Fruit fly (Drosophila melanogaster): ENCODE measurements around the gene mio.

mio gene

DNA sequence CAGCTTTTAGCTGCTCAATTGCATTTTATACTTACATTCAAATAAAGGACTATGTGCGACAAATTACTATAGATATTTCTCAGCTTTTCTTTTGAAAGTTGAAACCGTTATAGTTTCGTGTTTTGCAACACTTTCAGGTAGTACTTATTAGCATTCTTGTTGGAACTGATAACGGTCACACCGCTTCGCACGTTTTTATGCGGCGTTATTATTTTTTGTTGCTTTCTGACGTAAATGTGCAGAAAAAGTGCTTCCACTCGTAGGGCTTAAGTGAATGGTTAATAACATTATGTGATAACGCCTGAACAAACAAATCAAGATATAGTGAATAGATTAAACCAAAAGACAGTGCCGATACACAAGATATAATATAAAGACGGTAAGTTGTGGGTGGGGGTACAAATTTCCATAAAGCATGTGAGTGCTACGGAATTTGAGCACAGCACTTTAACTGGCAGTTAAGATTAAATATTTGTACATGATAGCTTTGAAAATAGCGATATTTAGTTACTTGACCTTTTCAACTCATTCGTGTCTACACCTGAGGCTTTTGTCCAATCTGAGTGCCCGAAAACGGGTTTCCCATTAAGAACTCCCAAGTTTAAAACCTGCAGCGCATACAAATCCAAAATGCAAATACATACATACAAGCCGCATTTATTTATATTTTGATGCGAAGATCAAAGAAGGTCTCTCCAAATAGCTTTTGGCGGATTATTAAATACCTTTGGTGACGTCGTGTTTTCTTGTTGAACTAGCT, 3.7 kb downstream of the mio start, which contains the start of gene papi:
TSS of gene papi (plus strand) at position 176 of the 760 bp plus-strand sequence.
- TF ChIP-seq CG34367 (tag; optimal IDR thresholded peaks at IDR 0.05) (no peak), CG13204 (GFP tag; optimal IDR thresholded peaks at IDR 0.05) (no peak), EcR (GFP tag; optimal IDR thresholded peaks at IDR 0.05) (no peak), Ets98B (GFP tag; IDR thresholded peaks at IDR 0.05) (no peak), CG10348 (GFP tag; IDR thresholded peaks at IDR 0.05) (no peak), Pif1B (GFP tag; optimal IDR thresholded peaks at IDR 0.05) (no peak), D1 (tag; optimal IDR thresholded peaks at IDR 0.05) (no peak)

DNA sequence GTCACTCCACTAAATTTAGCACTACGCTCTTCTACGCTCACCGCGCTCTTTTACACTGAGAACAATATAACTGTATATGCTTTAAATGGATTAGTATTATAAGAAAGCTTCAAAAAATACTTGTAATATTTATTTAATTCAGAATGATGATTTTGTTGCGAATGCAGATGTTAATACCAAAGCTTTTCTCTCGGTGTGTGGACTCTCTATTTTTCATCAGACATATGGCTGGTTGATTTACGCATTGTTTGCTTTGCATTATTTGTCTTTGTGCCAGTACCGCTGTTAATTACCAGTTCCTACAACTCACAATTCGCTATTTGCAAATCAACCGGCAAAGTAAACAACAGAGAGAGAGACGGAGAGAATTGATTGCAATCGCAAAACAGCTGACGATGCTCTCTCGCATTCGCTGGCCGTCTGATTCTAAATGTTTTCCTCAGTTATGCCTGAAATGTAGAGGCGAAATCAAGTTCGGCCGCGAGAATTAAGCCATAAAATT, 4.6 kb downstream of the mio start:
- TF ChIP-seq Snoo (tag; optimal IDR thresholded peaks at IDR 0.05): peak; percentile 97
- TF ChIP-seq CG17806 (tag; optimal IDR thresholded peaks at IDR 0.05): peak; percentile 98
- peak; percentile 99 for TF ChIP-seq CG14655 (GFP tag; optimal IDR thresholded peaks at IDR 0.05)
- peak; percentile 99 for TF ChIP-seq fd96Ca (GFP tag; IDR thresholded peaks at IDR 0.05)
- TF ChIP-seq EcR (GFP tag; optimal IDR thresholded peaks at IDR 0.05): peak; percentile 80
- TF ChIP-seq CG10348 (GFP tag; IDR thresholded peaks at IDR 0.05): peak; percentile 98
- TF ChIP-seq CG12605 (GFP tag; IDR thresholded peaks at IDR 0.05): peak; percentile 100
- TF ChIP-seq D1 (tag; optimal IDR thresholded peaks at IDR 0.05): no peak
- peak; percentile 99 for TF ChIP-seq Pif1B (GFP tag; optimal IDR thresholded peaks at IDR 0.05)
- TF ChIP-seq CG9948 (tag; optimal IDR thresholded peaks at IDR 0.05): peak; percentile 98
- TF ChIP-seq CG8301 (tag; optimal IDR thresholded peaks at IDR 0.05): peak; percentile 99
- TF ChIP-seq CG4496 (GFP tag; IDR thresholded peaks at IDR 0.05): peak; percentile 100
- TF ChIP-seq CG32121 (GFP tag; IDR thresholded peaks at IDR 0.05): peak; percentile 99
- TF ChIP-seq Pif1A (GFP tag; optimal IDR thresholded peaks at IDR 0.05): peak; percentile 99
- peak; percentile 96 for TF ChIP-seq CG13204 (GFP tag; optimal IDR thresholded peaks at IDR 0.05)
- TF ChIP-seq Ets98B (GFP tag; IDR thresholded peaks at IDR 0.05): peak; percentile 99
- peak; percentile 99 for TF ChIP-seq rn (GFP tag; IDR thresholded peaks at IDR 0.05)
- TF ChIP-seq CG8159 (tag; optimal IDR thresholded peaks at IDR 0.05): peak; percentile 98
- peak; percentile 98 for TF ChIP-seq gl (tag; optimal IDR thresholded peaks at IDR 0.05)
- TF ChIP-seq CG15710 (tag; optimal IDR thresholded peaks at IDR 0.05): peak; percentile 99
- TF ChIP-seq CG34367 (tag; optimal IDR thresholded peaks at IDR 0.05): peak; percentile 99

DNA sequence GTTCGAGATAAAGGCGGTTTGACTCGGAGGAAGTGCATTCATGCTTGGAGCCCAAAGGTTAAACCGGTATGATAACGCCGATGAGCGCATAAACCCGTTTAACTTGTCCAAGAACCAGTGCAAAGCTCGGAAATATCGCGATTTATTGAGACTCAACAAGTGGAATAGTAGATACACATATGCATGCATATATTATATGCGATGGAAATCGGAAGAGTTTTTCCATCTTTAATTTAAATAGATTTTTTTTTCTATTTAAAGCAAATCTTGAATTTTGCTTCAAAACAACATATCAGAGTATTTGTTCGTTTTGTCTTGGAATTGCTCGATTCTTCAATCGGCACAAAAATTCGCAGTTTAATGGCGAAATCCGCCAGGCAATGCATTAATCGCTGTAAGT, 5.3 kb downstream of the mio start:
- TF ChIP-seq CG4496 (GFP tag; IDR thresholded peaks at IDR 0.05) (0 out of 3 replicates have a peak, but pooled peaks have one; percentile 21), CG13204 (GFP tag; optimal IDR thresholded peaks at IDR 0.05) (no peak), D1 (tag; optimal IDR thresholded peaks at IDR 0.05) (no peak), Ets98B (GFP tag; IDR thresholded peaks at IDR 0.05) (no peak; the same call in none of the 2 replicates), Snoo (tag; optimal IDR thresholded peaks at IDR 0.05) (no peak), CG14655 (GFP tag; optimal IDR thresholded peaks at IDR 0.05) (peak; percentile 31), CG8301 (tag; optimal IDR thresholded peaks at IDR 0.05) (peak; percentile 9), Pif1B (GFP tag; optimal IDR thresholded peaks at IDR 0.05) (no peak), Pif1A (GFP tag; optimal IDR thresholded peaks at IDR 0.05) (peak; percentile 11), CG34367 (tag; optimal IDR thresholded peaks at IDR 0.05) (no peak)

DNA sequence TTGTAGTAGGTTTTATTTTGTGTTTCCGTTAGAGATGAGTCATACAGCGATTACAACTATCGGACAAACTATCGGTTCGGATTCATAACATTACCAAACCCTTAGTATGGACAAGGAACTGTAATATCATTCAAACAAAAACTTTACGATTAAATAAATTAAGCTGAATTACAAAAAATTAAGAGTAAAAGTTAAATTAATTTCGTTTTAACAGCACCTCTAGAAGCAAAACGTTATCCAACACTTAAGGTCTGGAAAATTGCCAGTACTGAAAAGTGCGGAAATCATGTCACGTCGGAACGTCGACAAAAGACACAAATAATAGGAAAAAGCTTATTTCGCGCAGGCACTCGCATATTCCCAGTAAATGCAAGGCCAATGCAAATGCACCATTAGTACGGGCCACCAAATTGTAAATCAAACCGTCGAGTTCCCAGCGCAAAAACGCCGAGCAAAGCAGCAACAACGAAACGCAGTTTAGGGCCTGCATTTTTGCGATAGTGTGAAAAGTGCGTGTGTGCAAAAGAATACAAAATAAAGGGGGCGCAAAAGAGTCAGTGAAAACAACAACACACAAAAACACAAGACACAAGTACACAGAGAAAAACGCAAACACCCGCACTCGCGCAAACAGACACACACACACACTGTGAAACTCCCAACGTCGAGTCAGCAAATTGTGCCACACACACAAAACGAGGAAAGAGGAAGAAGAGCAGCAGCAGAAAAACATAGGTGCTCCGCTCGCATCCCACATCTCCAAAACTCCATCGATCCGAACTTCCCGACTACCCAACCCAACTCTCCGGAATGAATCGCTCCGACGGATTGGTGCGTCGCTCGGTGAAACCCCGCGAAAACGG, 9.4 kb downstream of the mio start, which contains the start of the genes CG15387 and sau:
TSS of gene CG15387 (minus strand) at position 36 of the 863 bp plus-strand sequence.
TSS of gene sau (plus strand) at position 84 of the 863 bp plus-strand sequence.
- TF ChIP-seq CG17806 (tag; optimal IDR thresholded peaks at IDR 0.05): peak; percentile 62
- peak; percentile 56 for TF ChIP-seq CG9948 (tag; optimal IDR thresholded peaks at IDR 0.05)
- peak; percentile 76 for TF ChIP-seq CG14655 (GFP tag; optimal IDR thresholded peaks at IDR 0.05)
- TF ChIP-seq CG34367 (tag; optimal IDR thresholded peaks at IDR 0.05): peak; percentile 72
- peak; percentile 84 for TF ChIP-seq CG15710 (tag; optimal IDR thresholded peaks at IDR 0.05)
- TF ChIP-seq D1 (tag; optimal IDR thresholded peaks at IDR 0.05): no peak
- peak; percentile 75 for TF ChIP-seq fd96Ca (GFP tag; IDR thresholded peaks at IDR 0.05)
- peak; percentile 17 for TF ChIP-seq gl (tag; optimal IDR thresholded peaks at IDR 0.05)
- no peak for TF ChIP-seq EcR (GFP tag; optimal IDR thresholded peaks at IDR 0.05)
- peak; percentile 76 for TF ChIP-seq Snoo (tag; optimal IDR thresholded peaks at IDR 0.05)
- peak; percentile 58; the same call in 1 of the 2 replicates for TF ChIP-seq rn (GFP tag; IDR thresholded peaks at IDR 0.05)
- no peak for TF ChIP-seq CG12605 (GFP tag; IDR thresholded peaks at IDR 0.05)
- TF ChIP-seq CG10348 (GFP tag; IDR thresholded peaks at IDR 0.05): no peak
- TF ChIP-seq Pif1A (GFP tag; optimal IDR thresholded peaks at IDR 0.05): peak; percentile 77
- peak; percentile 85 for TF ChIP-seq CG4496 (GFP tag; IDR thresholded peaks at IDR 0.05)
- peak; percentile 85 for TF ChIP-seq CG32121 (GFP tag; IDR thresholded peaks at IDR 0.05)
- peak; percentile 65 for TF ChIP-seq Pif1B (GFP tag; optimal IDR thresholded peaks at IDR 0.05)
- peak; percentile 69 for TF ChIP-seq CG8301 (tag; optimal IDR thresholded peaks at IDR 0.05)
- peak; percentile 77 for TF ChIP-seq CG8159 (tag; optimal IDR thresholded peaks at IDR 0.05)
- TF ChIP-seq Ets98B (GFP tag; IDR thresholded peaks at IDR 0.05): peak; percentile 68

DNA sequence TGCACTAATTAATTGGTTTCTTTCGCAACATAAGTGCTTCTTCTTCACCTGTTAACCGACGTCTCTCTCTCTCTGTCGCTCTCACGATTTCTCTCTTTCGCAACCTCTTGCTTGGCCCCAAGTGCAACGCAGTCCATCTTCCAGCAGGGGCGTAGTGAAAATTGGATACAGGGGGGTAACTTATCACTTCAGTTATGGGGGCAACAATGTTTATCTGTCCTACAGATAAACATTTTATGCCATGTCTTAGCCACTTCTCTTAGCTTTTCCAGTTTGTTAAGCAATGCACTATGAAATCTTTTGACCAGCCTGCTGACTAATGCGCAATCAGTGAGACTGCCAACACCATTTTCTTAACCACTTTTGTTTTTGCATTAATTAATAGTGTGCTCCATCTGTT, 10.2 kb downstream of the mio start:
- TF ChIP-seq CG32121 (GFP tag; IDR thresholded peaks at IDR 0.05) (peak; percentile 82), CG14655 (GFP tag; optimal IDR thresholded peaks at IDR 0.05) (peak; percentile 76), CG10348 (GFP tag; IDR thresholded peaks at IDR 0.05) (peak; percentile 54; the same call in 1 of the 2 replicates), gl (tag; optimal IDR thresholded peaks at IDR 0.05) (no peak), CG9948 (tag; optimal IDR thresholded peaks at IDR 0.05) (peak; percentile 59), Ets98B (GFP tag; IDR thresholded peaks at IDR 0.05) (peak; percentile 83), CG4496 (GFP tag; IDR thresholded peaks at IDR 0.05) (peak; percentile 87), CG17806 (tag; optimal IDR thresholded peaks at IDR 0.05) (peak; percentile 72), Pif1A (GFP tag; optimal IDR thresholded peaks at IDR 0.05) (peak; percentile 85), D1 (tag; optimal IDR thresholded peaks at IDR 0.05) (no peak), rn (GFP tag; IDR thresholded peaks at IDR 0.05) (no peak), CG8159 (tag; optimal IDR thresholded peaks at IDR 0.05) (peak; percentile 62), CG13204 (GFP tag; optimal IDR thresholded peaks at IDR 0.05) (no peak), CG12605 (GFP tag; IDR thresholded peaks at IDR 0.05) (peak; percentile 84), CG8301 (tag; optimal IDR thresholded peaks at IDR 0.05) (peak; percentile 69), Pif1B (GFP tag; optimal IDR thresholded peaks at IDR 0.05) (peak; percentile 76), fd96Ca (GFP tag; IDR thresholded peaks at IDR 0.05) (peak; percentile 86), CG34367 (tag; optimal IDR thresholded peaks at IDR 0.05) (peak; percentile 60), Snoo (tag; optimal IDR thresholded peaks at IDR 0.05) (peak; percentile 74), EcR (GFP tag; optimal IDR thresholded peaks at IDR 0.05) (no peak), CG15710 (tag; optimal IDR thresholded peaks at IDR 0.05) (peak; percentile 68)
